Fruit fly (Drosophila melanogaster): ENCODE results near the gene raw.

The raw gene

dm6 chr2L:8679712-8680111 is 60.7 kb downstream of the raw start, which contains the start of gene CG9287:
CG9287 (minus strand) TSS chr2L:8679812.
- no peak for TF ChIP-seq CTCF (optimal IDR thresholded peaks at IDR 0.05)
- no peak for TF ChIP-seq CG8478 (optimal IDR thresholded peaks at IDR 0.05)

dm6 chr2L:8678955-8679354 is 61.5 kb downstream of the raw start:
- TF ChIP-seq CG8478 (optimal IDR thresholded peaks at IDR 0.05) = no peak
- no peak for TF ChIP-seq CTCF (optimal IDR thresholded peaks at IDR 0.05)

dm6 chr2L:8672278-8672748 is 68.1 kb downstream of the raw start, which contains the start of gene Glt:
Glt (plus strand) TSS chr2L:8672698.
- TF ChIP-seq CTCF (optimal IDR thresholded peaks at IDR 0.05) = no peak
- TF ChIP-seq CG8478 (optimal IDR thresholded peaks at IDR 0.05) = no peak
